Fruit fly (Drosophila melanogaster) whole organism, prepupa: ENCODE data around the gene Ptp10D.

Experiments used
- CG10631 ChIP-seq: fragments of 200-800 bp; sonication (Bioruptor generic); optimal IDR thresholded peaks from 2 replicates; lab custom pipeline; 2016; ENCODE audit warnings: missing biosample characterization, missing genetic modification characterization
- CG3032 ChIP-seq: fragments of 200-800 bp; optimal IDR thresholded peaks from 2 replicates; lab custom pipeline; 2019; ENCODE audit warnings: missing biosample characterization, mild to moderate bottlenecking, missing genetic modification characterization, moderate library complexity
- CG34406 ChIP-seq: fragments of 200-800 bp; sonication (Bioruptor generic); optimal IDR thresholded peaks from 3 replicates; lab custom pipeline; 2016; ENCODE audit warnings: missing biosample characterization, missing genetic modification characterization
- CG3919 ChIP-seq: fragments of 200-800 bp; sonication (Bioruptor generic); optimal IDR thresholded peaks from 3 replicates; lab custom pipeline; 2016; ENCODE audit warnings: missing biosample characterization, missing genetic modification characterization
- Sox14 ChIP-seq: fragments of 200-800 bp; sonication (Bioruptor generic); optimal IDR thresholded peaks from 3 replicates; lab custom pipeline; 2016; ENCODE audit warnings: missing biosample characterization, missing genetic modification characterization
- fkh ChIP-seq: fragments of 200-800 bp; sonication (Bioruptor generic); optimal IDR thresholded peaks from 3 replicates; lab custom pipeline; 2017; ENCODE audit warnings: missing biosample characterization, mild to moderate bottlenecking, missing genetic modification characterization, moderate library complexity
- svp ChIP-seq: fragments of 200-800 bp; sonication (Bioruptor generic); peaks from one replicate; lab custom pipeline; 2016; ENCODE audit warnings: missing biosample characterization, missing genetic modification characterization
- topi ChIP-seq: fragments of 200-800 bp; sonication (Bioruptor generic); optimal IDR thresholded peaks from 3 replicates; lab custom pipeline; 2016; ENCODE audit warnings: missing biosample characterization, missing genetic modification characterization

DNA sequence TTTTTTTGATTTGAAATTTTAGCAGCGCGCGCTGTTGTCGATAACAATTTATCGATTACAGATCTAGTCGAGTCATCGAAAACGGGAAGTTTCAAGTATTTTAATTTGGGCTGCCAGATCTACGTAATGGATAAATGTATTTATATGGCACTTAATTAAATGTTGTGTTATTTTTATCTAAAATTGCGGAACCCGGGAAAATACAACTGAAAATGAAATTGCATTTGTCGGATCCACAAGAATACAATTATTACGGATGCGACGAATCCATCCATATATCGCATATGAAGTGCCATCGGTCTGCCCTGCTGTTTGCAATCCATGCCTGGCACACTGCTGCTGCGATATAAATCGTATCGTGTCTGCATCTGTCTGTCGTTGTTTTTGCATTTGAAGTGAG lies 98.3 kb downstream of the Ptp10D start, which contains the start of gene Tango10:
- peak; percentile 55 for TF ChIP-seq CG3919 (GFP tag; lab: Kevin White, UChicago)
- TF ChIP-seq Sox14: peak; percentile 68
- peak; percentile 34 for TF ChIP-seq CG3032 (tag; lab: Kevin White, UChicago)
- TF ChIP-seq topi (GFP tag; lab: Kevin White, UChicago): peak; percentile 60
- TF ChIP-seq fkh (GFP tag; lab: Kevin White, UChicago): no peak
- TF ChIP-seq CG10631 (GFP tag; lab: Kevin White, UChicago): peak; percentile 74
- no peak for TF ChIP-seq svp
- no peak for TF ChIP-seq CG34406 (GFP tag; lab: Kevin White, UChicago)
